Worm (Caenorhabditis elegans) whole organism, early embryonic: Measurements from ENCODE around the gene srw-62.

Source experiments
- B0310.2 ChIP-seq: sonication (generic microtip); optimal IDR thresholded peaks from 2 replicates; lab custom pipeline; 2016; ENCODE audit warnings: mild to moderate bottlenecking, missing genetic modification characterization, missing compliant biosample characterization
- F13C5.2 ChIP-seq: sonication (generic microtip); optimal IDR thresholded peaks from 2 replicates; lab custom pipeline; 2017; ENCODE audit warnings: mild to moderate bottlenecking, missing genetic modification characterization, inconsistent platforms, missing compliant biosample characterization
- aly-1 ChIP-seq: sonication (generic microtip); optimal IDR thresholded peaks from 2 replicates; lab custom pipeline; 2016; ENCODE audit warnings: missing genetic modification characterization, missing compliant biosample characterization
- ama-1 ChIP-seq: fragments of 150-350 bp; optimal IDR thresholded peaks from 2 replicates; lab custom pipeline; 2014
- ceh-13 ChIP-seq: fragments of 200-800 bp; sonication (Bioruptor generic); optimal IDR thresholded peaks from 2 replicates; lab custom pipeline; 2018; ENCODE audit warnings: mild to moderate bottlenecking, missing genetic modification characterization, missing compliant biosample characterization
- ceh-36 ChIP-seq: sonication (generic microtip); optimal IDR thresholded peaks from 2 replicates; lab custom pipeline; 2016; ENCODE audit warnings: missing genetic modification characterization, inconsistent platforms, missing compliant biosample characterization
- ets-7 ChIP-seq: sonication (generic microtip); optimal IDR thresholded peaks from 2 replicates; lab custom pipeline; 2016; ENCODE audit warnings: missing genotype, missing genetic modification characterization, missing compliant biosample characterization
- flt-1 ChIP-seq: fragments of 200-800 bp; sonication (Bioruptor generic); IDR thresholded peaks from 2 replicates; pipeline ENCODE4 v1.3.6; 2022; ENCODE audit warnings: missing genetic modification characterization, missing compliant biosample characterization
- hmbx-1 ChIP-seq: sonication (generic microtip); optimal IDR thresholded peaks from 2 replicates; lab custom pipeline; 2016; ENCODE audit warnings: mild to moderate bottlenecking, missing genetic modification characterization, missing compliant biosample characterization
- hmg-4 ChIP-seq: fragments of 200-800 bp; sonication (Bioruptor generic); optimal IDR thresholded peaks from 2 replicates; lab custom pipeline; 2018; ENCODE audit warnings: mild to moderate bottlenecking, missing genetic modification characterization, missing compliant biosample characterization
- hnd-1 ChIP-seq: sonication (generic microtip); optimal IDR thresholded peaks from 2 replicates; lab custom pipeline; 2016; ENCODE audit warnings: missing genetic modification characterization, missing compliant biosample characterization
- pes-1 ChIP-seq: fragments of 200-800 bp; sonication (Bioruptor generic); IDR thresholded peaks from 2 replicates; pipeline ENCODE4 v1.3.6; 2022; ENCODE audit warnings: missing genetic modification reagents, missing genetic modification characterization, missing compliant biosample characterization
- scrt-1 ChIP-seq: fragments of 200-800 bp; sonication (Bioruptor generic); IDR thresholded peaks from 2 replicates; pipeline ENCODE4 v1.3.6; 2022; ENCODE audit warnings: missing genetic modification characterization, missing compliant biosample characterization
- sea-1 ChIP-seq: fragments of 200-800 bp; sonication (Bioruptor generic); conservative IDR thresholded peaks from 2 replicates; pipeline ENCODE4 v1.3.6; 2022; ENCODE audit warnings: missing genetic modification characterization, missing compliant biosample characterization
- tbx-11 ChIP-seq: fragments of 200-800 bp; sonication (Bioruptor generic); IDR thresholded peaks from 2 replicates; pipeline ENCODE4 v1.3.6; 2022; ENCODE audit warnings: missing genetic modification characterization, missing compliant biosample characterization
- tbx-37 ChIP-seq: fragments of 200-800 bp; sonication (Bioruptor generic); conservative IDR thresholded peaks from 2 replicates; pipeline ENCODE4 v1.3.6; 2022; ENCODE audit warnings: missing genetic modification reagents, missing genetic modification characterization, missing compliant biosample characterization
- tra-4 ChIP-seq: sonication (generic microtip); optimal IDR thresholded peaks from 2 replicates; lab custom pipeline; 2017; ENCODE audit warnings: missing genetic modification characterization, missing compliant biosample characterization

The srw-62 gene

DNA sequence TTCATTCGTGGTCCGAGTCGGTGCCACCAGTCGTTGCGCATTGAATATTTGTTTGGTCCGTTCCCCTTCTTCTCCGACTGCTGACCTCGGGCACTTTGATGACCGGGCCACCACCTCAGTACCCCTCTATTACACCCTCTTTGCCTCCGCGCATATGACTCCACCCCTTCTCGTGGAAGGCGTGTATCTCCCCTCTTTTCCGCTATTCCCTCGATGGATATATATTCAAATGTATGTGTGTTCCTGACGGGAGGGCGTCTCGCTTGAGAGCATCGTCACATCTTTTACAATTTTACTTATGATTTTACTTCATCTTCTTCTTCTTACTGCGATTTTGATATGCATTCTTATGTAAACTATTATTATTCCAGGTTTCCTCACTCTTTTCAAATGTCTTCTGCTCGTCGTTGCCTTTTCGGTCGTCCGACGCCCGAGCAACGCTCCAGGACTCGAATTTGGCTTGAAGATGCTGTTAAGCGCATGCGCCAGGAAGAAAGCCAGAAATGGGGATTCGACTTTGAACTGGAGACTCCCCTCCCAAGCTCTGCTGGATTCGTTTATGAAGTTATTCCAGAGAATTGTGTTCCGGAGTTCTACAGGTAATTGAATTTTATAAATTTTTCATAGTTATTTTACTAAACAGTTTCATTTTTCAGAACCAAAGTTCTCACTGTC is 14.2 kb upstream of the srw-62 start, which contains the start of gene cki-1:
Gene cki-1, plus strand, starts transcription at position 372 of the 675 bp plus-strand sequence.
- peak; percentile 81 for TF ChIP-seq aly-1 (tag; lab: Kevin White, UChicago)
- 0 out of 2 replicates have a peak, but pooled peaks have one; percentile 43 for TF ChIP-seq scrt-1
- no peak for TF ChIP-seq tbx-37
- TF ChIP-seq flt-1 (GFP tag; lab: Robert Waterston, UW): 0 out of 2 replicates have a peak, but pooled peaks have one; percentile 40
- no peak for TF ChIP-seq ama-1 (lab: Kevin White, UChicago)
- TF ChIP-seq hmbx-1 (tag; lab: Kevin White, UChicago): no peak
- TF ChIP-seq hnd-1: no peak
- no peak for TF ChIP-seq ceh-13
- no peak for TF ChIP-seq tbx-11 (GFP tag; lab: Robert Waterston, UW)
- no peak for TF ChIP-seq F13C5.2
- TF ChIP-seq ceh-36 (tag; lab: Kevin White, UChicago): peak; percentile 36
- TF ChIP-seq sea-1 (GFP tag; lab: Robert Waterston, UW): 0 out of 2 replicates have a peak, but pooled peaks have one; percentile 49
- peak; percentile 72 for TF ChIP-seq hmg-4
- TF ChIP-seq pes-1 (GFP tag; lab: Robert Waterston, UW): peak; percentile 50
- no peak for TF ChIP-seq ets-7 (tag; lab: Kevin White, UChicago)
- no peak for TF ChIP-seq tra-4
- TF ChIP-seq B0310.2 (tag; lab: Kevin White, UChicago): peak; percentile 44

DNA sequence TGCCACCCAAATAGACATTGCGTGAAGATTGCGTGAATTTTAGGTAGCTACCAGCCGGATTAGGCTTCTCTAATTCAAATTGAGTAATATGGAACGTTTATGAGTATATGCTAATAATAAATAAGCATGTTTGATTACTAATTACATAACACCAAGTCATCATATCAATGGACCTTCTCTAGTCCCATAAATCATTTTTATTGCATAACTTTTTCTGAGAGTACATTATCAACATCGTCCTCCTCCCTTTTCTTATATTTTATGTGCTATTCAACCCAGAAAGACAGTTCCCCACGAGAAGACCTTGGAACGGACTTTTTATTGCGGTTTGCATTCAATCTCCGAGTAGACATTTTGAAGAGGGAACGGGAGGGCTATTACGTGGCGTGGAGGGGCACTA is 12.9 kb upstream of the srw-62 start:
- TF ChIP-seq F13C5.2 (no peak), hmbx-1 (tag; lab: Kevin White, UChicago) (peak; percentile 3), tbx-11 (GFP tag; lab: Robert Waterston, UW) (no peak), ceh-13 (no peak), B0310.2 (tag; lab: Kevin White, UChicago) (peak; percentile 46), pes-1 (GFP tag; lab: Robert Waterston, UW) (no peak), flt-1 (GFP tag; lab: Robert Waterston, UW) (no peak), tra-4 (no peak), hmg-4 (peak; percentile 29), ama-1 (lab: Kevin White, UChicago) (no peak), ets-7 (tag; lab: Kevin White, UChicago) (no peak), scrt-1 (no peak), hnd-1 (no peak), sea-1 (GFP tag; lab: Robert Waterston, UW) (no peak; the same call in 1 of the 2 replicates), aly-1 (tag; lab: Kevin White, UChicago) (no peak), tbx-37 (no peak), ceh-36 (tag; lab: Kevin White, UChicago) (peak; percentile 34)

DNA sequence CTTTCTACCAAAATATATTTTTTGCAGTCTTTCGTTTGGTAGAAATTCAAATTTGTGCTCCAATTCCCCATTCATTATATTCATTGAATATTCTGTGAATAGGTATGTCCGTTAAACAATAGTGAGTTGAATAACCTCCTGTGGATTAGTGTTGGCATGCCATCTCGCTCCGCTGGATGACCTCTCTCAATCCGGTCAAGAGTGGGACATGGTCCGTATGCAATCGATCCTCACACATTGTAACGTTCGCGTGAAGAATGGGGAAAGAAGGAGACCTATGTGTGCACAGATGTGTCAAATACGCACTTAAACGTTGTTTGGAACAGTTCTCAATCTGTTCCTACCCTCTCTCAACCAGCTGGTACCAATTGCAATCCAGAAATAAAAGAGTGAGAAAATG is 12.0 kb upstream of the srw-62 start:
- TF ChIP-seq B0310.2 (tag; lab: Kevin White, UChicago) (no peak), tra-4 (no peak), flt-1 (GFP tag; lab: Robert Waterston, UW) (no peak), hmg-4 (peak; percentile 46), aly-1 (tag; lab: Kevin White, UChicago) (no peak), sea-1 (GFP tag; lab: Robert Waterston, UW) (0 out of 2 replicates have a peak, but pooled peaks have one; percentile 40)

DNA sequence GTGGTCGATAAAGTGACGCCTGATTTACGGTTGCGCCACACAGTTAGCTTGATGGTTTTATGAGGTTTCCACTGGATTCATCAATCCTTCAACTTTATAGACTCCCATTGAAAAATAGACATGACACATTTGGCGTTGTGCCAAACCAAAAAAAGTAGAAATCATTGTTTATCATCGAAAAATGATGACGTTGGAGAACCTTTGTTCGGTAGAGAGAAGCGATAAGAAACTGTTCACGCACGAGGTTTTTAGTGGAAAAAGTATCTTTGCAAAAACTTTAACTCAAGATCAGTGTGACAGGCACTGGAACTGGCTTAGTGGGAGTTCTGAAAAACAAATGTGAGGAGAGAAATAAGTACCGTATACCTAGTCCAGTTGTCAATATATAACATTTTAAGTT is 11.6 kb upstream of the srw-62 start:
- no peak for TF ChIP-seq ets-7 (tag; lab: Kevin White, UChicago)
- no peak for TF ChIP-seq pes-1 (GFP tag; lab: Robert Waterston, UW)
- TF ChIP-seq hmbx-1 (tag; lab: Kevin White, UChicago): no peak
- TF ChIP-seq sea-1 (GFP tag; lab: Robert Waterston, UW): no peak

DNA sequence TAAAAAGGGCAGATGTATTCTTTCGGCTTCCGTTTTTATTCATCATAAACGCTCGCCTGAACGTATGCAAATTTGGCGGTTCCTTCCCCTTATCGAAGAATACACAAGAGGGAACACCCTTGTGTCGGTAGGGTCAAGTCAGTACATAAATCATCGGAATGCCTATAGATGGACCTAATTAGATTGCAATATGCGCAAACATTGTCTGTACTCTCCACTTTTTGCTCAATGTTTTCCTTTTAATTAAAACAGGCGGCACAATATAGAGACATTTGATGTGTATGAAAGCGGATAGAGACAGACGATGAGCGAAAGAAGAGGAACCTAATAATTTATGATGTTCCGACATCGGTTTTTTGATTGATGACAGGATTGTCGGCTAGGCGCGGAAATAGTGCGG is 11.0 kb upstream of the srw-62 start:
- TF ChIP-seq ceh-36 (tag; lab: Kevin White, UChicago) (no peak), B0310.2 (tag; lab: Kevin White, UChicago) (no peak), hmg-4 (peak; percentile 52)

DNA sequence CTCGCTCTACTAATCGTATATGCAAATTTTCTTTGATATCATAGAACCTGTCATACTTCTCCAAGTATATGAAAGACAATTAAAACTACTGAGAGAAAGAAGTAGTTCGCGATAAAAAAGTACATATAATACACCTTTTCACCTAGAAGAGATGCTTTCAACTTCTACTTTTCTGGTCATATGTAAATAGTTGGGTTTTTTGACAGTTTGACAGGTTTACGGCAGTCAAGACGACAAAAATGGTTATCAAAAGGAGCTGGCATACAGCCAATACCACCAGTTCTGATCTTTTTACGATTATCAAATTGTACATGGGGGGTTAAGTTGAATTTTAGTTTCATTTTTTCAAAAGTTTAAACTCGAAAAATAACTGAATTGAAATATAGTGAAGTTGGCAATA is 10.3 kb upstream of the srw-62 start:
- TF ChIP-seq pes-1 (GFP tag; lab: Robert Waterston, UW) (no peak), hmg-4 (no peak), tbx-37 (no peak), sea-1 (GFP tag; lab: Robert Waterston, UW) (no peak), B0310.2 (tag; lab: Kevin White, UChicago) (no peak), tbx-11 (GFP tag; lab: Robert Waterston, UW) (no peak), aly-1 (tag; lab: Kevin White, UChicago) (no peak), scrt-1 (no peak), hnd-1 (no peak), F13C5.2 (no peak)

DNA sequence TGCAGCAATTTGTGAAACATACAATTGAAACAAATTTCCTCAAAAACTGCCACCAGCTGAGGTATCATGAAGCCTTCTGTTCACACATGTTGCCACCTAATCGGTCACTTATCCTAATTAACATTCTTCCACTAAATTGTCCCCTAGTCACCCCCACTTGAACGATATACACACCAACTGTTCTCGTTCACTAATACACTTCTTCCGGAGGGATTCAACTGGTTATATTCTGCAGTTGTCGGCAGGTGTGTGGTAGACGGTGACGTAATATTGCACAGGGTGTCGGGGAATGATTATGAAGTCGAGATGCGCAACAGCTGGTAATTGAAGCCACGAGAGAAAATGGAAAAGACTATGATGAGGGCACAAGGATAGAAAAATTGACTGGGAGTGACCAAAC is 9.8 kb upstream of the srw-62 start:
- TF ChIP-seq pes-1 (GFP tag; lab: Robert Waterston, UW): no peak
- no peak for TF ChIP-seq ama-1 (lab: Kevin White, UChicago)
- TF ChIP-seq tra-4: no peak
- TF ChIP-seq ceh-13: no peak
- TF ChIP-seq ets-7 (tag; lab: Kevin White, UChicago): peak; percentile 83
- TF ChIP-seq hnd-1: no peak
- TF ChIP-seq tbx-11 (GFP tag; lab: Robert Waterston, UW): no peak
- no peak for TF ChIP-seq ceh-36 (tag; lab: Kevin White, UChicago)
- TF ChIP-seq aly-1 (tag; lab: Kevin White, UChicago): no peak

DNA sequence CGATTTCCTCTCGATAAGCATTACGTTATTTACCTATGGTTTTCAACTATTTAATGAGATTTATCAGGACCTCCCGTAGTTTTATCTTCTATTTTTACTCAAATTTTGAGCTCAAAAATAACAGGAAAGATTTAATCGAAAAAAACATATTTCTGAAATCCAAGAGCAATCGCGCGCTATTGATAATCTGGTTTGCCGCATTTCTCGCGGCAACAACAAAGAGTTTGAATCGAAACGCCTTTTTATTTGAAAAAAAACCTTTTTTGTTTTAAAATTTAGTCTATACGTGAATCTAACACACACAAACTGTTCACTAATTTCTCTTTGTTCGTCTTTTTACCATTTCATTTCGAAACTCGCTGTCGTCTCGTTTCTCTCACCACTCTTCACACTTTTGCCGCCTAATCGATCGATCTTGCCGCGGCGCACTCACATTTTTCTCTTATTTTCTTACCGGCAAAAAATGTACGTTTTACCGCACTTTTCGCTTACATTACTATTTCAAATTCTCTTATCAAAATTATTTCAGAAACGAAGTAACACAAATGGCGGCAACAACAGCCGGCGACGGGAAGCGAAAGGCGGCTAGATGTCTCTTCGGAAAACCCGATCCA is 8.9 kb upstream of the srw-62 start, which contains the start of gene cki-2:
Gene cki-2, plus strand, starts transcription at position 337 of the 614 bp plus-strand sequence.
- no peak for TF ChIP-seq tbx-11 (GFP tag; lab: Robert Waterston, UW)
- no peak for TF ChIP-seq ets-7 (tag; lab: Kevin White, UChicago)
- no peak for TF ChIP-seq sea-1 (GFP tag; lab: Robert Waterston, UW)
- no peak for TF ChIP-seq flt-1 (GFP tag; lab: Robert Waterston, UW)
- TF ChIP-seq hnd-1: no peak
